Fruit fly (Drosophila melanogaster): Measurements from ENCODE around the gene CG4836.

DNA sequence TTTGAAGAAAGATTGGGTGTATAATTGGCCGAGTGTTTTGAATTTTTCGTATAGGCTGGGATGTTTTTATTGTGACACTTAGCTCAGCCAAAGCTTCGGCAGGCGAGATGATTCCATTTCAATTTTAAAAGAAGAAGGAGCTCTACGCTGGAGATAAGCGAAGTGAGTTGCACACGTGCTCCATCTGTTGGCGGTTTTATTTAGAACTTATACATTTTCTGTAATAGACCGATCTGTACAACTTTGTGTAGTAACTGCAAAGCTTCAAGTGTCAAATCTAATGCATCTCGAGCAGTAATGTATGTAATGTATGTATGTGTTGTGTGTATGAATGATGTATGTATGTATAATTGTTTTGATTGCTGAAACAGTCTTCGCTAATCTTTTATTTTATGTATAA, 52.8 kb downstream of the CG4836 start:
- TF ChIP-seq CG11294 (GFP tag; IDR thresholded peaks at IDR 0.05) = no peak
- TF ChIP-seq Sox102F (GFP tag; optimal IDR thresholded peaks at IDR 0.05) = no peak
- no peak for TF ChIP-seq net (GFP tag; optimal IDR thresholded peaks at IDR 0.05)
- no peak for TF ChIP-seq Eip93F (GFP tag; optimal IDR thresholded peaks at IDR 0.05)
- no peak for TF ChIP-seq acj6 (GFP tag; optimal IDR thresholded peaks at IDR 0.05)
- TF ChIP-seq salr (GFP tag; optimal IDR thresholded peaks at IDR 0.05) = no peak
- no peak for TF ChIP-seq fd85E (GFP tag; optimal IDR thresholded peaks at IDR 0.05)
- no peak for TF ChIP-seq CG3919 (GFP tag; optimal IDR thresholded peaks at IDR 0.05)
- TF ChIP-seq Eip78C (GFP tag) = no peak
- TF ChIP-seq CG16779 (tag; optimal IDR thresholded peaks at IDR 0.05) = no peak
